Fruit fly (Drosophila melanogaster) whole organism, embryonic: ENCODE data around the gene Hip1.

Source experiments
- Asciz ChIP-seq: fragments of 200-800 bp; sonication (Bioruptor generic); optimal IDR thresholded peaks from 2 replicates; lab custom pipeline; 2017; ENCODE audit warnings: missing biosample characterization, mild to moderate bottlenecking, missing genetic modification characterization, missing genetic modification reagents
- Awh ChIP-seq: fragments of 200-800 bp; sonication (Bioruptor generic); IDR thresholded peaks from 2 replicates; pipeline ENCODE4, ENCODE4 v1.3.6; 2022; ENCODE audit warnings: missing biosample characterization, missing genetic modification characterization
- Bgb ChIP-seq: fragments of 200-800 bp; sonication (Bioruptor generic); IDR thresholded peaks from 2 replicates; pipeline ENCODE4 v1.3.6; 2022; ENCODE audit warnings: missing biosample characterization, missing genetic modification characterization; ENCODE audit not compliant: partially characterized antibody
- C15 ChIP-seq: fragments of 200-800 bp; sonication (Bioruptor generic); IDR thresholded peaks from 3 replicates; pipeline ENCODE4 v1.3.6; 2022; ENCODE audit warnings: missing biosample characterization, missing genetic modification characterization
- CG1024 ChIP-seq: fragments of 200-800 bp; sonication (Bioruptor generic); IDR thresholded peaks from 2 replicates; pipeline ENCODE4 v1.3.6; 2022; ENCODE audit warnings: missing biosample characterization, missing genetic modification characterization
- CG10462 ChIP-seq: fragments of 200-800 bp; sonication (Bioruptor generic); optimal IDR thresholded peaks from 2 replicates; lab custom pipeline; 2016; ENCODE audit warnings: missing biosample characterization, missing genetic modification characterization
- CG11247 ChIP-seq: fragments of 200-800 bp; sonication (Bioruptor generic); IDR thresholded peaks from 2 replicates; pipeline ENCODE4 v1.3.6; 2022; ENCODE audit warnings: missing biosample characterization, missing genetic modification characterization
- CG11398 ChIP-seq: fragments of 200-800 bp; sonication (Bioruptor generic); optimal IDR thresholded peaks from 2 replicates; lab custom pipeline; 2016; ENCODE audit warnings: missing biosample characterization, missing genetic modification characterization
- CG13424 ChIP-seq: fragments of 200-800 bp; sonication (Bioruptor generic); optimal IDR thresholded peaks from 2 replicates; lab custom pipeline; 2019; ENCODE audit warnings: missing biosample characterization, mild to moderate bottlenecking, missing genetic modification characterization, moderate library complexity
- CG16779 ChIP-seq: fragments of 200-800 bp; sonication (Bioruptor generic); IDR thresholded peaks from 2 replicates; pipeline ENCODE4 v1.3.6; 2022; ENCODE audit warnings: missing biosample characterization, missing genetic modification characterization
- CG18599 ChIP-seq: fragments of 200-800 bp; sonication (Bioruptor generic); optimal IDR thresholded peaks from 3 replicates; lab custom pipeline; 2017; ENCODE audit warnings: missing biosample characterization, missing genetic modification characterization, mild to moderate bottlenecking, moderate library complexity, missing genetic modification reagents
- CG18764 ChIP-seq: fragments of 200-800 bp; sonication (Bioruptor generic); optimal IDR thresholded peaks from 3 replicates; lab custom pipeline; 2016; ENCODE audit warnings: missing biosample characterization, missing genetic modification characterization
- CG2875 ChIP-seq: fragments of 200-800 bp; sonication (Bioruptor generic); optimal IDR thresholded peaks from 2 replicates; lab custom pipeline; 2017; ENCODE audit warnings: missing biosample characterization, mild to moderate bottlenecking, missing genetic modification characterization, missing genetic modification reagents
- CG33213 ChIP-seq: fragments of 200-800 bp; sonication (Bioruptor generic); optimal IDR thresholded peaks from 3 replicates; lab custom pipeline; 2016; ENCODE audit warnings: missing biosample characterization, missing genetic modification characterization
- CG4328 ChIP-seq: fragments of 200-800 bp; sonication (Bioruptor generic); optimal IDR thresholded peaks from 3 replicates; lab custom pipeline; 2017; ENCODE audit warnings: missing biosample characterization, missing genetic modification reagents, missing genetic modification characterization
- CG43689 ChIP-seq: fragments of 200-800 bp; sonication (Bioruptor generic); IDR thresholded peaks from 2 replicates; pipeline ENCODE4 v1.3.6; 2022; ENCODE audit warnings: missing biosample characterization, missing genetic modification characterization
- CG7271 ChIP-seq: fragments of 200-800 bp; sonication (Bioruptor generic); optimal IDR thresholded peaks from 2 replicates; lab custom pipeline; 2018; ENCODE audit warnings: missing biosample characterization, mild to moderate bottlenecking, missing genetic modification characterization, moderate library complexity
- CHES-1-like ChIP-seq: fragments of 200-800 bp; sonication (Bioruptor generic); optimal IDR thresholded peaks from 2 replicates; lab custom pipeline; 2016; ENCODE audit warnings: missing biosample characterization, missing genetic modification characterization
- CkIIα-i1 ChIP-seq: fragments of 200-800 bp; sonication (Bioruptor generic); IDR thresholded peaks from 2 replicates; pipeline ENCODE4 v1.3.6; 2022; ENCODE audit warnings: missing biosample characterization, missing genetic modification characterization
- D ChIP-seq, 2 experiments: fragments of 200-800 bp in 1 of 2; fragments of >200 bp in 1 of 2; sonication (Bioruptor generic) in 1 of 2; optimal IDR thresholded peaks; 2 replicates in 1 of 2; 3 replicates in 1 of 2; lab custom pipeline; 2017; ENCODE audit warnings: mild to moderate bottlenecking in 1 of 2, missing biosample characterization in 1 of 2, missing genetic modification characterization in 1 of 2, missing genetic modification reagents in 1 of 2
- Dll ChIP-seq: fragments of 200-800 bp; sonication (Bioruptor generic); IDR thresholded peaks from 4 replicates; pipeline ENCODE4 v1.3.6; 2022; ENCODE audit warnings: missing biosample characterization, missing genetic modification characterization; ENCODE audit not compliant: partially characterized antibody
- Doc3 ChIP-seq: fragments of 200-800 bp; sonication (Bioruptor generic); IDR thresholded peaks from 3 replicates; pipeline ENCODE4 v1.3.6; 2022; ENCODE audit warnings: missing biosample characterization, missing genetic modification characterization; ENCODE audit not compliant: partially characterized antibody
- Elba2 ChIP-seq: fragments of 200-800 bp; sonication (Bioruptor generic); optimal IDR thresholded peaks from 3 replicates; lab custom pipeline; 2016; ENCODE audit warnings: missing biosample characterization, missing genetic modification characterization
- Fer1 ChIP-seq: fragments of 200-800 bp; sonication (Bioruptor generic); optimal IDR thresholded peaks from 2 replicates; lab custom pipeline; 2017; ENCODE audit warnings: missing biosample characterization, mild to moderate bottlenecking, missing genetic modification characterization
- Fer3 ChIP-seq: fragments of 200-800 bp; sonication (Bioruptor generic); optimal IDR thresholded peaks from 2 replicates; lab custom pipeline; 2018; ENCODE audit warnings: missing biosample characterization, mild to moderate bottlenecking, missing genetic modification characterization, moderate library complexity
- Hey ChIP-seq: fragments of 200-800 bp; sonication (Bioruptor generic); optimal IDR thresholded peaks from 3 replicates; lab custom pipeline; 2018; ENCODE audit warnings: missing biosample characterization, mild to moderate bottlenecking, missing genetic modification characterization
- Hmr ChIP-seq: fragments of 200-800 bp; sonication (Bioruptor generic); optimal IDR thresholded peaks from 3 replicates; lab custom pipeline; 2017; ENCODE audit warnings: mild to moderate bottlenecking, missing biosample characterization, missing genetic modification reagents, missing genetic modification characterization
- NK7.1 ChIP-seq: fragments of 200-800 bp; sonication (Bioruptor generic); optimal IDR thresholded peaks from 3 replicates; lab custom pipeline; 2016; ENCODE audit warnings: missing biosample characterization, missing genetic modification characterization
- Nf-YA ChIP-seq: fragments of 200-800 bp; sonication (Bioruptor generic); IDR thresholded peaks from 2 replicates; pipeline ENCODE4 v1.3.6; 2022; ENCODE audit warnings: missing biosample characterization, missing genetic modification characterization
- amos ChIP-seq: fragments of 200-800 bp; sonication (Bioruptor generic); IDR thresholded peaks from 2 replicates; pipeline ENCODE4 v1.3.6; 2022; ENCODE audit warnings: missing biosample characterization, missing genetic modification characterization; ENCODE audit not compliant: partially characterized antibody
- bsh ChIP-seq, 2 experiments: fragments of 200-800 bp; sonication (Bioruptor generic); optimal IDR thresholded peaks; 2 replicates each; lab custom pipeline; 2017 to 2018; ENCODE audit warnings: mild to moderate bottlenecking in 2 of 2, missing biosample characterization in 2 of 2, missing genetic modification characterization in 2 of 2, moderate library complexity in 1 of 2
- chinmo ChIP-seq: fragments of 200-800 bp; sonication (Bioruptor generic); IDR thresholded peaks from 4 replicates; pipeline ENCODE4 v1.3.6; 2022; ENCODE audit warnings: missing biosample characterization, missing genetic modification characterization; ENCODE audit not compliant: partially characterized antibody
- chm ChIP-seq: fragments of 200-800 bp; sonication (Bioruptor generic); IDR thresholded peaks from 2 replicates; pipeline ENCODE4 v1.3.6; 2022; ENCODE audit warnings: missing biosample characterization, missing genetic modification characterization
- chn ChIP-seq: fragments of 200-800 bp; sonication (Bioruptor generic); optimal IDR thresholded peaks from 2 replicates; lab custom pipeline; 2016; ENCODE audit warnings: missing biosample characterization, missing genetic modification characterization
- croc ChIP-seq: fragments of 200-800 bp; sonication (Bioruptor generic); conservative IDR thresholded peaks from 3 replicates; pipeline ENCODE4 v1.3.6; 2022; ENCODE audit warnings: missing biosample characterization, missing genetic modification characterization
- cwo ChIP-seq: fragments of 200-800 bp; sonication (Bioruptor generic); optimal IDR thresholded peaks from 3 replicates; lab custom pipeline; 2017; ENCODE audit warnings: missing biosample characterization, missing genetic modification characterization, mild to moderate bottlenecking, moderate library complexity, missing genetic modification reagents
- dimm ChIP-seq: fragments of 200-800 bp; sonication (Bioruptor generic); IDR thresholded peaks from 2 replicates; pipeline ENCODE4 v1.3.6; 2022; ENCODE audit warnings: missing biosample characterization, missing genetic modification characterization
- en ChIP-seq: fragments of 200-800 bp; sonication (Bioruptor generic); optimal IDR thresholded peaks from 2 replicates; lab custom pipeline; 2016; ENCODE audit warnings: missing biosample characterization, missing genetic modification characterization
- fd102C ChIP-seq: fragments of 200-800 bp; sonication (Bioruptor generic); optimal IDR thresholded peaks from 2 replicates; lab custom pipeline; 2018; ENCODE audit warnings: missing biosample characterization, mild to moderate bottlenecking, missing genetic modification characterization, moderate library complexity
- fru ChIP-seq: fragments of >200 bp; optimal IDR thresholded peaks from 2 replicates; lab custom pipeline; 2017
- grau ChIP-seq: fragments of 200-800 bp; optimal IDR thresholded peaks from 3 replicates; lab custom pipeline; 2019; ENCODE audit warnings: missing biosample characterization, mild to moderate bottlenecking, missing genetic modification characterization, moderate library complexity
- lmd ChIP-seq: fragments of 200-800 bp; sonication (Bioruptor generic); IDR thresholded peaks from 2 replicates; pipeline ENCODE4 v1.3.6; 2022; ENCODE audit warnings: missing biosample characterization, missing genetic modification characterization
- nau ChIP-seq: fragments of 200-800 bp; sonication (Bioruptor generic); optimal IDR thresholded peaks from 3 replicates; lab custom pipeline; 2017; ENCODE audit warnings: missing biosample characterization, mild to moderate bottlenecking, missing genetic modification characterization, missing genetic modification reagents
- nerfin-1 ChIP-seq: fragments of 200-800 bp; sonication (Bioruptor generic); optimal IDR thresholded peaks from 3 replicates; lab custom pipeline; 2019; ENCODE audit warnings: missing biosample characterization, mild to moderate bottlenecking, missing genetic modification characterization, moderate library complexity
- pfk ChIP-seq: fragments of 200-800 bp; sonication (Bioruptor generic); optimal IDR thresholded peaks from 2 replicates; lab custom pipeline; 2018; ENCODE audit warnings: missing biosample characterization, mild to moderate bottlenecking, missing genetic modification characterization, moderate library complexity
- pnt ChIP-seq: fragments of 200-800 bp; sonication (Bioruptor generic); optimal IDR thresholded peaks from 3 replicates; lab custom pipeline; 2016; ENCODE audit warnings: missing biosample characterization, missing genetic modification characterization
- rib ChIP-seq: fragments of 200-800 bp; sonication (Bioruptor generic); IDR thresholded peaks from 2 replicates; pipeline ENCODE4 v1.3.6; 2022; ENCODE audit warnings: missing biosample characterization, missing genetic modification characterization
- shn ChIP-seq: fragments of 200-800 bp; sonication (Bioruptor generic); optimal IDR thresholded peaks from 3 replicates; lab custom pipeline; 2016; ENCODE audit warnings: missing biosample characterization, missing genetic modification characterization
- twi ChIP-seq: fragments of 200-800 bp; optimal IDR thresholded peaks from 2 replicates; lab custom pipeline; 2019; ENCODE audit warnings: missing biosample characterization, mild to moderate bottlenecking, missing genetic modification characterization, moderate library complexity
- unpg ChIP-seq: fragments of 200-800 bp; sonication (Bioruptor generic); optimal IDR thresholded peaks from 3 replicates; lab custom pipeline; 2018; ENCODE audit warnings: missing biosample characterization, mild to moderate bottlenecking, missing genetic modification characterization, moderate library complexity

The Hip1 gene

DNA sequence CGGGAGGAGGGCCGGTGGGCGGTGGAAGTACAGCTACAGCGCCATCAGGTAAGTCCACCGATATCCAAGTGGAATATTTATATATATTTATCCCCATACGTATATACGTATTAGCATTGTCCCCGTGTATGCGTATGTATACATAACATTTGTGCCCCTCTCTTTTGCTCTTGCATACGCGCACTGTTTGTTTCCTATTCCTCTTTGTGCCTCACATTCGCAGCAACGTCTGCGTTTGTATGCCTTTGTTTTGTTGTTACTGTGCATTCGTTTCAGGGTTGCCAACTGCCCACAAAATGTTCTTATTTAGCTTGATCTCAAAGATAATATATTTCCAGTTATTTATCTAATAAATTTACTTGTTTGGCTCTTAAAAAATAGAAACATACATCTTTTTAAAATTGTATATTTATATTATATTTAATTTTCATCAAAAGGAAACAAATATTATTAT lies 32.9 kb upstream of the Hip1 start (continued):
- TF ChIP-seq pfk (GFP tag; lab: Kevin White, UChicago), result no peak
- TF ChIP-seq CG18764 (GFP tag; lab: Kevin White, UChicago), result peak; percentile 13
- peak; percentile 27; the same call in 1 of the 2 replicates for TF ChIP-seq Awh (GFP tag; lab: Robert Waterston, UW)
- no peak for TF ChIP-seq shn (GFP tag; lab: Kevin White, UChicago)
- TF ChIP-seq Elba2 (GFP tag; lab: Kevin White, UChicago), result peak; percentile 37
- TF ChIP-seq C15 (GFP tag; lab: Robert Waterston, UW), result no peak
- TF ChIP-seq CG11247 (GFP tag; lab: Robert Waterston, UW), result no peak
- TF ChIP-seq nau (GFP tag; lab: Kevin White, UChicago), result no peak
- TF ChIP-seq CG4328, result peak; percentile 52
- TF ChIP-seq NK7.1 (GFP tag; lab: Kevin White, UChicago), result no peak
- no peak for TF ChIP-seq lmd
- no peak for TF ChIP-seq CG2875 (GFP tag; lab: Kevin White, UChicago)
- peak in 1 of 2 experiments; percentile 65 for TF ChIP-seq bsh (GFP tag; optimal IDR thresholded peaks at IDR 0.05; lab: Kevin White, UChicago)
- TF ChIP-seq fd102C (GFP tag; lab: Kevin White, UChicago), result no peak
- TF ChIP-seq CkIIα-i1 (GFP tag; lab: Robert Waterston, UW), result no peak
- no peak for TF ChIP-seq fru
- TF ChIP-seq chinmo (GFP tag; lab: Robert Waterston, UW), result peak; percentile 95; the same call in 3 of the 4 replicates
- no peak for TF ChIP-seq CG1024 (GFP tag; lab: Robert Waterston, UW)
- TF ChIP-seq cwo (GFP tag; lab: Kevin White, UChicago), result peak; percentile 36
- no peak for TF ChIP-seq Bgb (GFP tag; lab: Robert Waterston, UW)
- no peak for TF ChIP-seq CG11398 (GFP tag; lab: Kevin White, UChicago)
- no peak for TF ChIP-seq D (optimal IDR thresholded peaks at IDR 0.05; lab: Kevin White, UChicago)
- TF ChIP-seq D (GFP tag; optimal IDR thresholded peaks at IDR 0.05; lab: Kevin White, UChicago), result peak; percentile 51
- TF ChIP-seq CG33213 (GFP tag; lab: Kevin White, UChicago), result peak; percentile 36
- TF ChIP-seq dimm (GFP tag; lab: Robert Waterston, UW), result no peak
- no peak for TF ChIP-seq pnt (GFP tag; lab: Kevin White, UChicago)
- no peak for TF ChIP-seq CG16779 (GFP tag; lab: Robert Waterston, UW)
- no peak for TF ChIP-seq twi (tag; lab: Kevin White, UChicago)
- TF ChIP-seq Asciz (GFP tag; lab: Kevin White, UChicago), result peak; percentile 52
- TF ChIP-seq CG10462 (GFP tag; lab: Kevin White, UChicago), result peak; percentile 34
- no peak for TF ChIP-seq CG7271 (tag; lab: Kevin White, UChicago)
- no peak for TF ChIP-seq CG43689 (GFP tag; lab: Robert Waterston, UW)
- no peak for TF ChIP-seq rib (GFP tag; lab: Robert Waterston, UW)
- no peak for TF ChIP-seq chn (GFP tag; lab: Kevin White, UChicago)
- TF ChIP-seq croc, result no peak
- peak; percentile 74 for TF ChIP-seq grau (tag; lab: Kevin White, UChicago)
- TF ChIP-seq Nf-YA, result no peak
- no peak for TF ChIP-seq CHES-1-like (GFP tag; lab: Kevin White, UChicago)
- TF ChIP-seq nerfin-1 (tag; lab: Kevin White, UChicago), result peak; percentile 22
- peak; percentile 79; the same call in 1 of the 2 replicates for TF ChIP-seq chm (GFP tag; lab: Robert Waterston, UW)
- TF ChIP-seq CG18599 (GFP tag; lab: Kevin White, UChicago), result peak; percentile 73
- peak; percentile 35 for TF ChIP-seq Fer3
- TF ChIP-seq en (GFP tag; lab: Kevin White, UChicago), result no peak
- peak; percentile 65 for TF ChIP-seq CG13424 (tag; lab: Kevin White, UChicago)
- TF ChIP-seq Hey (tag; lab: Kevin White, UChicago), result no peak
- peak; percentile 68 for TF ChIP-seq unpg (GFP tag; lab: Kevin White, UChicago)
- no peak for TF ChIP-seq Dll (GFP tag; lab: Robert Waterston, UW)
- TF ChIP-seq Fer1, result peak; percentile 74
- TF ChIP-seq amos (GFP tag; lab: Robert Waterston, UW), result no peak
- TF ChIP-seq Doc3 (GFP tag; lab: Robert Waterston, UW), result no peak
- no peak for TF ChIP-seq Hmr (GFP tag; lab: Kevin White, UChicago)
